Worm (Caenorhabditis elegans): ENCODE results near the gene F38H12.5.

Gene F38H12.5

DNA sequence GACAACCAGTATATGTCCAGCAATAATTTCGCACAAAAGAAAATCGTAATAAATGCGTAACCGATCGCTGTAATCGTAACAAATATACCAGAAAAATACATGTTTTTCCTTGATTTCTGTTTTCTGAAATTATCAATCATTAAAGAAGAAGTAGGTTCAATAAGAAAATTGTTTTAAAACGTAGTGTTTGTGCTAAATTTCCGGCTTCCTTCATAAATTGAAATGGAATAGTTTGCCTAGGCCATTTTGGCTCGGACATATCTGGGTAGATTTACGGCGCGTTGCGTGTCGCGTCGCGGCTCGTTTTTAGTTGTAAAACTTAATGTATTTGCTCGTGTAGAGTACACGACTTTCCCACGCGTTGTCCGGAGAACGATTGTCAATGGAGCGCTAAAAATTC is at the start of gene F38H12.5:
F38H12.5 (minus strand) TSS at position 101 of the 400 bp plus-strand sequence.
- TF ChIP-seq flt-1 (GFP tag; IDR thresholded peaks at IDR 0.05) (no peak), hmbx-1 (tag; optimal IDR thresholded peaks at IDR 0.05) (no peak), scrt-1 (GFP tag; IDR thresholded peaks at IDR 0.05) (no peak), F13C5.2 (tag; optimal IDR thresholded peaks at IDR 0.05) (no peak), ceh-36 (tag; optimal IDR thresholded peaks at IDR 0.05) (no peak), pes-1 (GFP tag; IDR thresholded peaks at IDR 0.05) (no peak), ets-7 (tag; optimal IDR thresholded peaks at IDR 0.05) (no peak), tbx-37 (GFP tag; conservative IDR thresholded peaks at IDR 0.05) (no peak), ama-1 (optimal IDR thresholded peaks at IDR 0.05) (no peak), tra-4 (tag; optimal IDR thresholded peaks at IDR 0.05) (no peak), hmg-4 (GFP tag; optimal IDR thresholded peaks at IDR 0.05) (no peak), sea-1 (GFP tag; conservative IDR thresholded peaks at IDR 0.05) (no peak), aly-1 (tag; optimal IDR thresholded peaks at IDR 0.05) (no peak), ceh-13 (GFP tag; optimal IDR thresholded peaks at IDR 0.05) (no peak), hnd-1 (tag; optimal IDR thresholded peaks at IDR 0.05) (no peak), B0310.2 (tag; optimal IDR thresholded peaks at IDR 0.05) (no peak), tbx-11 (GFP tag; IDR thresholded peaks at IDR 0.05) (no peak)

DNA sequence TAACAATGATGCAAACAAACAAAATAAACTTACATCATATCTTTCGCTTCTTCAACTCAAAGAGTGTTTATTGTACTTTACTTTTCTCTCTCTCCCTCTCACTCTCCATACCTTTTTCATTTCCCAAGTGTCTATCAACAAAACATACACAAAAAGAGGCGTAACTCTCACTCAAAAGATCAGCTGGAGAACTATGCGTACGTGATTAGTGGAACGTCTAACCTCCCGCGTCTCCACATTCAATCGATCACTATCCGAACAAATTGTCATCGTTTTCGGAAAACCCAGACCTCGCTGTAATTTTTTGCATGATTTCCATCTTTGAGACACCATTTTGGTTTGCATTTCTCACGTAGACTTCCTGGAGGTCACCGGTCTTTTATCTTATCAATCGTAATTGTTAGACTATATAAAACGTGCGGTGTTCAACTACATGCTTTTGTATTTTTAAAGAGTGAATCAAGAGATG is 48.7 kb upstream of the F38H12.5 start, which contains the start of gene nhr-57:
nhr-57 (plus strand) TSS at position 419 of the 469 bp plus-strand sequence.
- TF ChIP-seq tra-4 (tag; optimal IDR thresholded peaks at IDR 0.05), result no peak
- TF ChIP-seq ceh-36 (tag; optimal IDR thresholded peaks at IDR 0.05), result no peak
- no peak for TF ChIP-seq ets-7 (tag; optimal IDR thresholded peaks at IDR 0.05)
- no peak for TF ChIP-seq hmg-4 (GFP tag; optimal IDR thresholded peaks at IDR 0.05)
- TF ChIP-seq hmbx-1 (tag; optimal IDR thresholded peaks at IDR 0.05), result no peak

DNA sequence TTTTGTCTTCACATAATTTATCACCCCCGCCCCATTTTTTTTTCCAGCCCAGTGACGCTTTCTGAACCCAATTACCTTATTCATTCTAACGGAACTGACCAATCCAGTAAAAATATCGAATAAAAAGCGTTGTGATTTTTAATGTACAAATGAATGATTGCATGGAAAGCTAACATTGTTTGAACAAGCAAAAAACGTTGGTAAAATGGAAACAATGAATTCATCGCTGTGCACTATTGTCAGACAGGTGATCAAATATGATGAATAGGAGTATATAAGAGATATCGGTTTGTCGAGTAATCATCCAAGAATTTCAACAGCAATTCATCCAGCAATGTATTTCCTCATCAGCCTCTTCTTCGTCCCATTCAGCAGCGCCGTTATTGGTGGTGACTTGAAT is 46.8 kb upstream of the F38H12.5 start, which contains the start of gene phat-4:
phat-4 (plus strand) TSS at position 301 of the 400 bp plus-strand sequence.
- TF ChIP-seq flt-1 (GFP tag; IDR thresholded peaks at IDR 0.05) (no peak), ets-7 (tag; optimal IDR thresholded peaks at IDR 0.05) (no peak), aly-1 (tag; optimal IDR thresholded peaks at IDR 0.05) (no peak), B0310.2 (tag; optimal IDR thresholded peaks at IDR 0.05) (no peak), hmg-4 (GFP tag; optimal IDR thresholded peaks at IDR 0.05) (no peak), scrt-1 (GFP tag; IDR thresholded peaks at IDR 0.05) (no peak), ceh-13 (GFP tag; optimal IDR thresholded peaks at IDR 0.05) (no peak), tra-4 (tag; optimal IDR thresholded peaks at IDR 0.05) (no peak), ceh-36 (tag; optimal IDR thresholded peaks at IDR 0.05) (no peak), hmbx-1 (tag; optimal IDR thresholded peaks at IDR 0.05) (no peak), F13C5.2 (tag; optimal IDR thresholded peaks at IDR 0.05) (no peak), pes-1 (GFP tag; IDR thresholded peaks at IDR 0.05) (no peak), tbx-11 (GFP tag; IDR thresholded peaks at IDR 0.05) (no peak), hnd-1 (tag; optimal IDR thresholded peaks at IDR 0.05) (no peak)

DNA sequence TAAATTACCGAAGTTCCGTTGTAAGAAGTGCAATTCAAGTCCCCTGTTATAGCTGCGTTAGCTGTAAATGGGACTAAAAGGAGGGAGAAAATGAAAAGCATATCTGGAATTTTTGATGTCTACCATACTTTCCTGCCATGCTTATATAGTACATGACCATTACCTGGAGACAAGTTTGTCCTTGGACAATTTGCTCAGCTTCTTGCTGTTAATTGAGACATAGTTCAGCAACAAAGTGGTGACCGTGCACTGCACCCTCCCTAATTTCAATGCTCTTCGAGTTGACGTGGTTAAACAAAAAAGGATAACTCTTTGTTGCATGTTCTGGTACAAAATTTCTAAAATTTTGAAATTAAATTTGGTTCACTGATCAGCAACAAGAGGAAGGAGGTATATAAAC is 44.6 kb upstream of the F38H12.5 start, which contains the start of gene T05B4.13:
T05B4.13 (minus strand) TSS at position 101 of the 400 bp plus-strand sequence.
- TF ChIP-seq ceh-13 (GFP tag; optimal IDR thresholded peaks at IDR 0.05) (no peak), flt-1 (GFP tag; IDR thresholded peaks at IDR 0.05) (no peak), hnd-1 (tag; optimal IDR thresholded peaks at IDR 0.05) (no peak), tbx-11 (GFP tag; IDR thresholded peaks at IDR 0.05) (no peak), pes-1 (GFP tag; IDR thresholded peaks at IDR 0.05) (no peak), scrt-1 (GFP tag; IDR thresholded peaks at IDR 0.05) (no peak), F13C5.2 (tag; optimal IDR thresholded peaks at IDR 0.05) (no peak), B0310.2 (tag; optimal IDR thresholded peaks at IDR 0.05) (no peak), ceh-36 (tag; optimal IDR thresholded peaks at IDR 0.05) (no peak), tbx-37 (GFP tag; conservative IDR thresholded peaks at IDR 0.05) (no peak), tra-4 (tag; optimal IDR thresholded peaks at IDR 0.05) (no peak), hmbx-1 (tag; optimal IDR thresholded peaks at IDR 0.05) (no peak), ets-7 (tag; optimal IDR thresholded peaks at IDR 0.05) (no peak), sea-1 (GFP tag; conservative IDR thresholded peaks at IDR 0.05) (no peak), hmg-4 (GFP tag; optimal IDR thresholded peaks at IDR 0.05) (no peak)

DNA sequence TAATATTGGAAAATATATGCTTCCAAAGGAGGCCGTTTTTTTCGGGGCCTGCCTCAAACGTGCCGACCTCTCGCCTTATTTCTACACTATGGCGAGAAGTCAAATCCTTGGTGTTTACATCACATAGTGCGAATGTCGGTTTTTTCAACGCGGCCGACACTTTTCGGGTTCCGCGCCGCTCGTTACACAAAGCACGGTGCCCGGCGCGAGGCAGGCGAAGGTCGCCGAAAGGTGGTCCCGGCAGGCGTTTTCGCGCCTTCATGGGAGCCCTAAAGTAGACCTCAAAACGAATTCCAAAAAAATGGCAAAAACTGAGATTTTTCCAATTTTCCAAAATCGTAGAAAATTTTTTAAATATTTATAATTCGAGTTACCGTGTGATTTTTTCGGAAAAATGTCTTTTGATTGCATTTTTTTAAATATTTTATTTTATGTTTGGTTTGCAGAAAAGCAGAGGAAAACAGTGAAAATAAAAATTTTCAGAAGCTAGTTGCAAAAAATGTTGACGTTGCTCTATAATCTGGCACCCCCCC is 42.8 kb upstream of the F38H12.5 start, which contains the start of gene T05B4.12:
T05B4.12 (minus strand) TSS at position 483 of the 533 bp plus-strand sequence.
- TF ChIP-seq tra-4 (tag; optimal IDR thresholded peaks at IDR 0.05) (no peak), tbx-37 (GFP tag; conservative IDR thresholded peaks at IDR 0.05) (no peak), hmbx-1 (tag; optimal IDR thresholded peaks at IDR 0.05) (no peak), aly-1 (tag; optimal IDR thresholded peaks at IDR 0.05) (no peak), scrt-1 (GFP tag; IDR thresholded peaks at IDR 0.05) (no peak), hmg-4 (GFP tag; optimal IDR thresholded peaks at IDR 0.05) (no peak), ceh-13 (GFP tag; optimal IDR thresholded peaks at IDR 0.05) (no peak), sea-1 (GFP tag; conservative IDR thresholded peaks at IDR 0.05) (no peak), ceh-36 (tag; optimal IDR thresholded peaks at IDR 0.05) (no peak)

DNA sequence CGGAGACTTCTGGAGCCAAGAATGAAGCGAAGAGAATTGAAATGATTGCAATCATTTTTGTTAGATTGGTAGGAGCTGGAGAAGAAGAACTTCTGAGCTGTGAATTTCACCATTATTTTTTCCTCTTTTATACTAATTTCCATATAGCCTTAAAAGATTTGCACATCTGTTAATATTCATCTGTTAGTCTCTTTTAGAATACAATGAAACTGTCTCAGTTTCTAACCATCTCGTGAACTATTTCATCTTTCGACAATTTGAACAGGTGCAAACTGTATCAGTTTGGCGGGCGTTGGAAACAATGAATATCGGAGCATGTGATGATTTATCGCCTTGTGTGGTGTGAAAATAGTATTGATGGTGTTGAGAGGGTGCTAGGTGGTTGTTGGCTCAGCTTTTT is 39.6 kb upstream of the F38H12.5 start, which contains the start of gene phat-5:
phat-5 (minus strand) TSS at position 101 of the 400 bp plus-strand sequence.
- TF ChIP-seq tra-4 (tag; optimal IDR thresholded peaks at IDR 0.05) (no peak), aly-1 (tag; optimal IDR thresholded peaks at IDR 0.05) (no peak), hmg-4 (GFP tag; optimal IDR thresholded peaks at IDR 0.05) (no peak), hmbx-1 (tag; optimal IDR thresholded peaks at IDR 0.05) (no peak), sea-1 (GFP tag; conservative IDR thresholded peaks at IDR 0.05) (no peak), pes-1 (GFP tag; IDR thresholded peaks at IDR 0.05) (no peak), ceh-13 (GFP tag; optimal IDR thresholded peaks at IDR 0.05) (no peak), tbx-37 (GFP tag; conservative IDR thresholded peaks at IDR 0.05) (no peak), flt-1 (GFP tag; IDR thresholded peaks at IDR 0.05) (no peak), tbx-11 (GFP tag; IDR thresholded peaks at IDR 0.05) (no peak), ceh-36 (tag; optimal IDR thresholded peaks at IDR 0.05) (no peak), ama-1 (optimal IDR thresholded peaks at IDR 0.05) (no peak), scrt-1 (GFP tag; IDR thresholded peaks at IDR 0.05) (no peak), hnd-1 (tag; optimal IDR thresholded peaks at IDR 0.05) (no peak), F13C5.2 (tag; optimal IDR thresholded peaks at IDR 0.05) (no peak), B0310.2 (tag; optimal IDR thresholded peaks at IDR 0.05) (no peak), ets-7 (tag; optimal IDR thresholded peaks at IDR 0.05) (no peak)

DNA sequence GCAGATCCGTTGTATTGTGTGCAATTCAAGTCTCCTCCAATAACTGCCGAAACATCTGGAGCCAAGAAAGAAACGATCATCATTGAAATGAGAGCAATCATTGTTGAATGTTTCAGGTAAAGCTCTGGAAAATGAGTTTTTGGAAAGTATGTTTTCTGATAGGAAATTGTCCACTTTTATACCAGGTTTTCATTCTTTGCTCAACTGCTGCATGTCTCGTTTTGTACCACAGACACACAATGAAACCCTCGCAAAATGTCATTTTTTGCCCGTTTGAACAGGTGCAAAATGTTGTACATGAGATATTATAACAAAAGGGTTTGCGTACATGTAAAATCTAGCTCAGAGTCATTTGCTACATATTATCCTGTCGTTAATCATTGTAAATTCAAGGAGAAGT is 37.8 kb upstream of the F38H12.5 start, which contains the start of gene T05B4.10:
T05B4.10 (minus strand) TSS at position 101 of the 400 bp plus-strand sequence.
- TF ChIP-seq ama-1 (optimal IDR thresholded peaks at IDR 0.05) (no peak), tra-4 (tag; optimal IDR thresholded peaks at IDR 0.05) (no peak), ceh-36 (tag; optimal IDR thresholded peaks at IDR 0.05) (no peak), scrt-1 (GFP tag; IDR thresholded peaks at IDR 0.05) (no peak), F13C5.2 (tag; optimal IDR thresholded peaks at IDR 0.05) (no peak), ets-7 (tag; optimal IDR thresholded peaks at IDR 0.05) (no peak), flt-1 (GFP tag; IDR thresholded peaks at IDR 0.05) (no peak), tbx-11 (GFP tag; IDR thresholded peaks at IDR 0.05) (no peak), B0310.2 (tag; optimal IDR thresholded peaks at IDR 0.05) (no peak), hnd-1 (tag; optimal IDR thresholded peaks at IDR 0.05) (no peak), tbx-37 (GFP tag; conservative IDR thresholded peaks at IDR 0.05) (no peak), aly-1 (tag; optimal IDR thresholded peaks at IDR 0.05) (no peak), hmg-4 (GFP tag; optimal IDR thresholded peaks at IDR 0.05) (no peak), pes-1 (GFP tag; IDR thresholded peaks at IDR 0.05) (no peak), ceh-13 (GFP tag; optimal IDR thresholded peaks at IDR 0.05) (no peak), hmbx-1 (tag; optimal IDR thresholded peaks at IDR 0.05) (no peak), sea-1 (GFP tag; conservative IDR thresholded peaks at IDR 0.05) (no peak)

Measured in whole organism, early embryonic.